Fruit fly (Drosophila melanogaster) whole organism: Measurements from ENCODE around the gene CG32099.
A peak's percentile ranks its signal among the peaks of the same experiment; 100 is the strongest.

Experiments used
- EcR ChIP-seq, 2 experiments: fragments of >200 bp; optimal IDR thresholded peaks; 2 replicates each; lab custom pipeline; 2017; ENCODE audit warnings: missing biosample characterization in 2 of 2, missing genetic modification characterization in 2 of 2, missing genetic modification reagents in 2 of 2
- pan ChIP-seq: fragments of >200 bp; optimal IDR thresholded peaks from 2 replicates; lab custom pipeline; 2017
- psq ChIP-seq: fragments of >200 bp; optimal IDR thresholded peaks from 2 replicates; lab custom pipeline; 2017
- usp ChIP-seq: fragments of >200 bp; optimal IDR thresholded peaks from 2 replicates; lab custom pipeline; 2017; ENCODE audit warnings: missing biosample characterization, missing genetic modification characterization, mixed read lengths

DNA sequence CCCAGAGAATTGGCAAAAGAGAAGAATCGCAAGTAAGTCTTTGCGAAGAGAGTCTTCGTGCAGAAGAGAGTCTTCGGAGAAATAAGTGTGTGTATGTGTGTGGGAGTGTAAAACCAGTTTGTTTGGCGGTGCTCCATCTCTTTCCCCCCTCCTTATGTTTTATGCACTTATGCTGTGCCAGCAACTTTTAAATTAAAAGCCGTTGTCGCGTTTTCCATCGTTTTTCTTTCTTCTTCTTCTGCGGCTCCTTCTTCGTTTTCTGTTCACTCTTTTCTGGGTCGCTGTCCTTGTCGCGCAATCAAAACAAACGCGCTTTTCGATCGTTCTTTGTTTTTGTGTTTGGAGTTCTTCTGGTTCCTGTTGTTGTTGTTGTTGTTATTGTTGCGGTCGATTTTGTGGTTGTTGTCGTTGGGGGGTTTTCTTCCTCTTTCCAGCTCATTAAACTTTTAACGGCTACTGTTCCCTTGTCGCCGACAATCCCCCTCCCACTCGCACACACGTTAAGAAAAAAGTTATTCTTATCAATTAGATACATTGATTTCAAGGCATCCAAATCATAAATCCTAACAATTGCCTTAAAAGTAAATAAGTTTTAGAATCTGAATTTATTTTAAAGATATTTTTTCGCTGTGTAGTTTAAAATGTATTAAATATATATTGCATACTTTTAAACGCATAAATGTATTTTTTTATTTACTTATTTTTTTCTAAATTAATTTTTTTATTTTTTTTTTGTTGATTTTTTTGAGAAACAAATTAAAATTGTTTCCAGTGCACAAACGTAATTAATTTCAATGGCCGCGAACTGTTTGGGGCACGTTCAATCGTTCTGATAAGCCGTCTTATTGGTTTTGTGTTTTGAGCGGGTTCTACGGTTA, 37.8 kb upstream of the CG32099 start:
- no peak for TF ChIP-seq pan (lab: Kevin White, UChicago)
- no peak for TF ChIP-seq usp
- TF ChIP-seq psq = no peak
- TF ChIP-seq EcR (GFP tag; optimal IDR thresholded peaks at IDR 0.05; lab: Kevin White, UChicago) = peak in 1 of 2 experiments; percentile 77
